Fruit fly (Drosophila melanogaster) whole organism, prepupa: ENCODE data around the gene CG8927.

Source experiments
- CG16779 ChIP-seq: fragments of 200-800 bp; sonication (Bioruptor generic); optimal IDR thresholded peaks from 3 replicates; lab custom pipeline; 2017; ENCODE audit warnings: missing biosample characterization, mild to moderate bottlenecking, missing genetic modification characterization
- CG32006 ChIP-seq: fragments of 200-800 bp; sonication (Bioruptor generic); optimal IDR thresholded peaks from 3 replicates; lab custom pipeline; 2017; ENCODE audit warnings: missing biosample characterization, mild to moderate bottlenecking, missing genetic modification characterization
- CG6163 ChIP-seq: fragments of 200-800 bp; sonication (Bioruptor generic); IDR thresholded peaks from 3 replicates; pipeline ENCODE4 v1.3.6; 2022; ENCODE audit warnings: missing biosample characterization, missing genetic modification characterization
- Eip78C ChIP-seq: fragments of 200-800 bp; sonication (Bioruptor generic); peaks from one replicate; lab custom pipeline; 2016; ENCODE audit warnings: missing biosample characterization, missing genetic modification characterization
- Eip93F ChIP-seq: fragments of 200-800 bp; sonication (Bioruptor generic); optimal IDR thresholded peaks from 2 replicates; lab custom pipeline; 2016; ENCODE audit warnings: missing biosample characterization, mild to moderate bottlenecking, missing genetic modification characterization
- esn ChIP-seq: fragments of 200-800 bp; sonication (Bioruptor generic); optimal IDR thresholded peaks from 2 replicates; lab custom pipeline; 2016; ENCODE audit warnings: missing biosample characterization, mild to moderate bottlenecking, missing genetic modification characterization, moderate library complexity
- topi ChIP-seq: fragments of 200-800 bp; sonication (Bioruptor generic); optimal IDR thresholded peaks from 3 replicates; lab custom pipeline; 2016; ENCODE audit warnings: missing biosample characterization, missing genetic modification characterization

DNA sequence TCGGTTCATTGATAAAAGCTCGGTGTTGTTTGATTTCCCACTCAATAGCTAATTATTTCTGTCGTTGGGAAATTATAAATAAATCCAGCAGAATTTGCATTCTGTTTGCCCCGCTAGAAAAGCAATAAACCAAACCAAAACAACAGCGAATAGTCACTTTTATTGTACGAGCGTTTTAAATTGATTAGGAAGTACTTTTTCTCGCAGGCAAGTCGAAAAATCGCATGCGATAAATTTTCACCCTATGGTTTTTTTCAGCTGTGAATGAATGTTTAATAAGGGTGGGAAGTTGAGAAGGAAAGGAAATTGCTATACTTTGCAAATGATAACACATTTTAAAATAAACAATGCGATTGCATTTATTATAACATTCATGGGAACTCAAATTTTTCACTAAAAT lies 24.8 kb upstream of the CG8927 start:
- no peak for TF ChIP-seq Eip93F (GFP tag; lab: Kevin White, UChicago)
- TF ChIP-seq CG6163 (GFP tag; lab: Robert Waterston, UW) = no peak
- no peak for TF ChIP-seq topi (GFP tag; lab: Kevin White, UChicago)
- no peak for TF ChIP-seq esn (GFP tag; lab: Kevin White, UChicago)
- TF ChIP-seq Eip78C (GFP tag; lab: Kevin White, UChicago) = peak; percentile 19
- TF ChIP-seq CG32006 (GFP tag; lab: Kevin White, UChicago) = no peak
- TF ChIP-seq CG16779 (tag; lab: Kevin White, UChicago) = no peak
